Worm (Caenorhabditis elegans) whole organism, late embryonic: Measurements from ENCODE around the gene str-1.

Experiments
- C38D4.7 ChIP-seq: fragments of 200-800 bp; sonication (Bioruptor generic); optimal IDR thresholded peaks from 2 replicates; lab custom pipeline; 2018; ENCODE audit warnings: mild to moderate bottlenecking, missing genetic modification characterization, moderate library complexity, missing compliant biosample characterization
- T23F11.4 ChIP-seq: fragments of 200-800 bp; sonication (Bioruptor generic); optimal IDR thresholded peaks from 2 replicates; lab custom pipeline; 2018; ENCODE audit warnings: mild to moderate bottlenecking, missing genetic modification characterization, missing compliant biosample characterization
- ahr-1 ChIP-seq: sonication (generic microtip); optimal IDR thresholded peaks from 2 replicates; lab custom pipeline; 2016; ENCODE audit warnings: missing genetic modification characterization, missing compliant biosample characterization
- ama-1 ChIP-seq: fragments of 150-350 bp; optimal IDR thresholded peaks from 2 replicates; lab custom pipeline; 2014
- ceh-14 ChIP-seq: sonication (generic microtip); optimal IDR thresholded peaks from 2 replicates; lab custom pipeline; 2016; ENCODE audit warnings: missing genotype, missing genetic modification characterization, missing compliant biosample characterization
- ceh-18 ChIP-seq: sonication (generic microtip); optimal IDR thresholded peaks from 2 replicates; lab custom pipeline; 2016; ENCODE audit warnings: missing genetic modification characterization, missing compliant biosample characterization
- ceh-19 ChIP-seq: fragments of 200-800 bp; sonication (Bioruptor generic); optimal IDR thresholded peaks from 2 replicates; lab custom pipeline; 2018; ENCODE audit warnings: mild to moderate bottlenecking, missing genetic modification characterization, missing compliant biosample characterization
- ceh-22 ChIP-seq: sonication (generic microtip); optimal IDR thresholded peaks from 2 replicates; lab custom pipeline; 2017; ENCODE audit warnings: missing biosample characterization, missing genetic modification characterization
- ceh-24 ChIP-seq: sonication (generic microtip); optimal IDR thresholded peaks from 2 replicates; lab custom pipeline; 2016; ENCODE audit warnings: mild to moderate bottlenecking, missing genetic modification characterization, missing compliant biosample characterization
- ceh-30 ChIP-seq: fragments of 150-350 bp; optimal IDR thresholded peaks from 2 replicates; lab custom pipeline; 2014; ENCODE audit warnings: missing biosample characterization, missing genetic modification characterization
- ceh-31 ChIP-seq: sonication (generic microtip); optimal IDR thresholded peaks from 2 replicates; lab custom pipeline; 2016; ENCODE audit warnings: missing genetic modification characterization, missing compliant biosample characterization
- ceh-6 ChIP-seq: fragments of 200-800 bp; sonication (Bioruptor generic); optimal IDR thresholded peaks from 2 replicates; lab custom pipeline; 2018; ENCODE audit warnings: mild to moderate bottlenecking, missing genetic modification characterization, missing compliant biosample characterization
- ceh-9 ChIP-seq: sonication (generic microtip); optimal IDR thresholded peaks from 2 replicates; lab custom pipeline; 2016; ENCODE audit warnings: mild to moderate bottlenecking, missing genetic modification characterization, inconsistent platforms, missing compliant biosample characterization
- che-1 ChIP-seq: sonication (generic microtip); optimal IDR thresholded peaks from 2 replicates; lab custom pipeline; 2016; ENCODE audit warnings: mild to moderate bottlenecking, missing genetic modification characterization, missing compliant biosample characterization
- dmd-4 ChIP-seq: sonication (generic microtip); optimal IDR thresholded peaks from 2 replicates; lab custom pipeline; 2016; ENCODE audit warnings: borderline replicate concordance, missing genetic modification characterization, missing compliant biosample characterization
- dve-1 ChIP-seq: sonication (generic microtip); optimal IDR thresholded peaks from 2 replicates; lab custom pipeline; 2017; ENCODE audit warnings: antibody characterized with exemption, mild to moderate bottlenecking, missing genetic modification characterization, missing compliant biosample characterization
- elt-2 ChIP-seq: sonication (generic microtip); optimal IDR thresholded peaks from 2 replicates; lab custom pipeline; 2016; ENCODE audit warnings: missing genetic modification reagents, missing genetic modification characterization, missing compliant biosample characterization
- fkh-10 ChIP-seq: fragments of 150-350 bp; optimal IDR thresholded peaks from 2 replicates; lab custom pipeline; 2014; ENCODE audit warnings: missing biosample characterization, missing genetic modification reagents, missing genetic modification characterization
- hlh-13 ChIP-seq: fragments of 200-800 bp; sonication (Bioruptor generic); optimal IDR thresholded peaks from 2 replicates; lab custom pipeline; 2018; ENCODE audit warnings: mild to moderate bottlenecking, missing genetic modification characterization, missing compliant biosample characterization
- hlh-30 ChIP-seq: sonication (generic microtip); optimal IDR thresholded peaks from 2 replicates; lab custom pipeline; 2017; ENCODE audit warnings: antibody characterized with exemption, missing genetic modification characterization, missing compliant biosample characterization; ENCODE audit not compliant: insufficient read depth
- hlh-8 ChIP-seq: sonication (generic microtip); optimal IDR thresholded peaks from 2 replicates; lab custom pipeline; 2016; ENCODE audit warnings: missing genotype, missing genetic modification characterization, missing compliant biosample characterization
- lim-6 ChIP-seq: sonication (generic microtip); optimal IDR thresholded peaks from 2 replicates; lab custom pipeline; 2016; ENCODE audit warnings: missing genetic modification characterization, missing compliant biosample characterization
- mec-3 ChIP-seq: sonication (generic microtip); optimal IDR thresholded peaks from 2 replicates; lab custom pipeline; 2016; ENCODE audit warnings: borderline replicate concordance, missing genetic modification characterization, missing compliant biosample characterization
- nhr-232 ChIP-seq: sonication (generic microtip); optimal IDR thresholded peaks from 2 replicates; lab custom pipeline; 2016; ENCODE audit warnings: missing genetic modification characterization, missing compliant biosample characterization
- odd-2 ChIP-seq: sonication (generic microtip); optimal IDR thresholded peaks from 2 replicates; lab custom pipeline; 2017; ENCODE audit warnings: antibody characterized with exemption, mild to moderate bottlenecking, missing genetic modification characterization, missing compliant biosample characterization
- pag-3 ChIP-seq: sonication (generic microtip); optimal IDR thresholded peaks from 2 replicates; lab custom pipeline; 2016; ENCODE audit warnings: missing compliant biosample characterization, missing genetic modification characterization, borderline replicate concordance
- pax-1 ChIP-seq: fragments of 150-350 bp; optimal IDR thresholded peaks from 2 replicates; lab custom pipeline; 2014; ENCODE audit warnings: missing biosample characterization, missing genetic modification characterization
- pha-2 ChIP-seq: sonication (generic microtip); optimal IDR thresholded peaks from 2 replicates; lab custom pipeline; 2017; ENCODE audit warnings: mild to moderate bottlenecking, missing genetic modification characterization, missing compliant biosample characterization
- pha-4 ChIP-seq: fragments of 150-350 bp; optimal IDR thresholded peaks from 2 replicates; lab custom pipeline; 2018; ENCODE audit warnings: missing biosample characterization, missing genetic modification reagents, missing genetic modification characterization
- pqm-1 ChIP-seq: sonication (generic microtip); optimal IDR thresholded peaks from 2 replicates; lab custom pipeline; 2016; ENCODE audit warnings: missing genetic modification characterization, missing compliant biosample characterization
- ref-2 ChIP-seq: sonication (generic microtip); optimal IDR thresholded peaks from 2 replicates; lab custom pipeline; 2016; ENCODE audit warnings: missing genetic modification characterization, missing compliant biosample characterization
- rnt-1 ChIP-seq: sonication (generic microtip); optimal IDR thresholded peaks from 2 replicates; lab custom pipeline; 2016; ENCODE audit warnings: missing genetic modification characterization, missing compliant biosample characterization
- sox-2 ChIP-seq: fragments of 200-800 bp; sonication (Bioruptor generic); IDR thresholded peaks from 2 replicates; pipeline ENCODE4 v1.3.6; 2022; ENCODE audit warnings: missing genetic modification reagents, missing genetic modification characterization, missing compliant biosample characterization
- syd-9 ChIP-seq: sonication (generic microtip); optimal IDR thresholded peaks from 2 replicates; lab custom pipeline; 2016; ENCODE audit warnings: mild to moderate bottlenecking, missing genetic modification characterization, moderate library complexity, missing compliant biosample characterization
- ttx-3 ChIP-seq: sonication (generic microtip); optimal IDR thresholded peaks from 2 replicates; lab custom pipeline; 2016; ENCODE audit warnings: missing genetic modification reagents, missing genetic modification characterization, missing compliant biosample characterization
- unc-3 ChIP-seq, 2 experiments: fragments of 200-800 bp in 1 of 2; sonication (Bioruptor generic) in 1 of 2; sonication (generic microtip) in 1 of 2; conservative IDR thresholded peaks in 1 of 2; optimal IDR thresholded peaks in 1 of 2; 2 replicates each; pipeline versions ENCODE4 v1.3.6 to Lab custom; 2016 to 2022; ENCODE audit warnings: missing compliant biosample characterization in 2 of 2, missing genetic modification characterization in 2 of 2, missing genetic modification reagents in 1 of 2
- unc-55 ChIP-seq: sonication (generic microtip); optimal IDR thresholded peaks from 2 replicates; lab custom pipeline; 2017; ENCODE audit warnings: missing biosample characterization, missing genetic modification reagents, missing genetic modification characterization
- unc-86 ChIP-seq: sonication (generic microtip); optimal IDR thresholded peaks from 2 replicates; lab custom pipeline; 2016; ENCODE audit warnings: missing genetic modification characterization, missing compliant biosample characterization
- zip-5 ChIP-seq: sonication (generic microtip); optimal IDR thresholded peaks from 2 replicates; lab custom pipeline; 2016; ENCODE audit warnings: missing genetic modification characterization, missing compliant biosample characterization
- ztf-16 ChIP-seq: sonication (generic microtip); optimal IDR thresholded peaks from 2 replicates; lab custom pipeline; 2017; ENCODE audit warnings: missing genetic modification characterization, missing compliant biosample characterization

str-1 gene

ce11 chrIV:7159586-7159985 lies 14.0 kb upstream of the str-1 start:
- TF ChIP-seq ceh-9 (tag; lab: Kevin White, UChicago) (no peak), che-1 (no peak), unc-3 (GFP tag; conservative IDR thresholded peaks at IDR 0.05; lab: Robert Waterston, UW) (no peak), unc-3 (tag; optimal IDR thresholded peaks at IDR 0.05; lab: Kevin White, UChicago) (no peak), dve-1 (tag; lab: Kevin White, UChicago) (no peak), zip-5 (tag; lab: Kevin White, UChicago) (no peak), ahr-1 (no peak), ceh-31 (no peak), ceh-24 (tag; lab: Kevin White, UChicago) (no peak), syd-9 (no peak), unc-86 (tag; lab: Kevin White, UChicago) (no peak), unc-55 (GFP tag; lab: Kevin White, UChicago) (no peak), pha-2 (tag; lab: Kevin White, UChicago) (no peak), ref-2 (no peak), dmd-4 (tag; lab: Kevin White, UChicago) (no peak), lim-6 (tag; lab: Kevin White, UChicago) (no peak), ceh-22 (no peak), fkh-10 (GFP tag; lab: Kevin White, UChicago) (no peak)

ce11 chrIV:7165723-7166122 lies 7.9 kb upstream of the str-1 start, which contains the start of gene rpc-1:
Gene rpc-1 (minus strand): TSS chrIV:7165748.
- no peak for TF ChIP-seq ceh-30 (tag; lab: Kevin White, UChicago)
- no peak for TF ChIP-seq ref-2
- no peak for TF ChIP-seq pag-3
- no peak for TF ChIP-seq nhr-232 (tag; lab: Kevin White, UChicago)
- no peak for TF ChIP-seq syd-9
- TF ChIP-seq C38D4.7 (GFP tag; lab: Kevin White, UChicago) = no peak
- no peak for TF ChIP-seq dmd-4 (tag; lab: Kevin White, UChicago)
- TF ChIP-seq ceh-31 = no peak
- TF ChIP-seq odd-2 (tag; lab: Kevin White, UChicago) = no peak
- TF ChIP-seq hlh-13 (GFP tag; lab: Kevin White, UChicago) = no peak
- no peak for TF ChIP-seq pqm-1 (tag; lab: Kevin White, UChicago)
- no peak for TF ChIP-seq T23F11.4 (GFP tag; lab: Kevin White, UChicago)
- TF ChIP-seq ceh-6 (GFP tag; lab: Kevin White, UChicago) = no peak
- TF ChIP-seq rnt-1 (tag; lab: Kevin White, UChicago) = no peak
- TF ChIP-seq ceh-14 (tag; lab: Kevin White, UChicago) = no peak
- TF ChIP-seq ceh-9 (tag; lab: Kevin White, UChicago) = no peak
- TF ChIP-seq elt-2 (tag; lab: Kevin White, UChicago) = no peak
- TF ChIP-seq ztf-16 = no peak

ce11 chrIV:7166553-7166952 lies 7.0 kb upstream of the str-1 start, which contains the start of gene C42D4.18:
Gene C42D4.18 (plus strand): TSS chrIV:7166783.
- peak; percentile 4 for TF ChIP-seq hlh-30 (tag; lab: Kevin White, UChicago)
- TF ChIP-seq hlh-8 (tag; lab: Kevin White, UChicago) = no peak

ce11 chrIV:7167983-7168760 lies 5.4 kb upstream of the str-1 start, which contains the start of gene skr-16:
Gene skr-16 (plus strand): TSS chrIV:7168710.
- TF ChIP-seq hlh-30 (tag; lab: Kevin White, UChicago) (peak; percentile 45), ceh-9 (tag; lab: Kevin White, UChicago) (no peak)

ce11 chrIV:7171222-7171621 lies 2.4 kb upstream of the str-1 start, which contains the start of gene str-220:
Gene str-220 (minus strand): TSS chrIV:7171322.
- TF ChIP-seq ceh-22 = no peak
- TF ChIP-seq unc-55 (GFP tag; lab: Kevin White, UChicago) = no peak
- TF ChIP-seq ttx-3 (tag; lab: Kevin White, UChicago) = no peak
- TF ChIP-seq ceh-19 (GFP tag; lab: Kevin White, UChicago) = no peak
- no peak for TF ChIP-seq pha-2 (tag; lab: Kevin White, UChicago)
- TF ChIP-seq pha-4 (tag; lab: Kevin White, UChicago) = no peak
- TF ChIP-seq C38D4.7 (GFP tag; lab: Kevin White, UChicago) = no peak
- no peak for TF ChIP-seq mec-3 (tag; lab: Kevin White, UChicago)
- no peak for TF ChIP-seq ceh-18
- no peak for TF ChIP-seq ama-1
- TF ChIP-seq pax-1 (tag; lab: Kevin White, UChicago) = no peak
- TF ChIP-seq pqm-1 (tag; lab: Kevin White, UChicago) = no peak
- no peak for TF ChIP-seq sox-2 (GFP tag; lab: Robert Waterston, UW)
